Worm (Caenorhabditis elegans) whole organism, young adult: ENCODE measurements around the gene C08H9.18.

Experiments
- B0261.1 ChIP-seq: sonication (generic microtip); optimal IDR thresholded peaks from 2 replicates; lab custom pipeline; 2016; ENCODE audit warnings: mild to moderate bottlenecking, missing genetic modification characterization, moderate library complexity, missing compliant biosample characterization
- zfh-2 ChIP-seq: fragments of 200-800 bp; sonication (Bioruptor generic); conservative IDR thresholded peaks from 2 replicates; pipeline ENCODE4 v1.3.6; 2022; ENCODE audit warnings: missing genetic modification reagents, missing genetic modification characterization, missing compliant biosample characterization

The C08H9.18 gene

ce11 chrII:9826946-9827345, 35.1 kb downstream of the C08H9.18 start:
- TF ChIP-seq B0261.1 (tag; lab: Kevin White, UChicago) = no peak
- 0 out of 2 replicates have a peak, but pooled peaks have one; percentile 16 for TF ChIP-seq zfh-2 (GFP tag; lab: Robert Waterston, UW)
